Worm (Caenorhabditis elegans): ENCODE data around the gene arl-8.
"Not testable (repeated sequence)": the region's sequence is repeated elsewhere in the genome, so short reads cannot be mapped to it uniquely, and the experiment has no call there.

arl-8 gene

DNA sequence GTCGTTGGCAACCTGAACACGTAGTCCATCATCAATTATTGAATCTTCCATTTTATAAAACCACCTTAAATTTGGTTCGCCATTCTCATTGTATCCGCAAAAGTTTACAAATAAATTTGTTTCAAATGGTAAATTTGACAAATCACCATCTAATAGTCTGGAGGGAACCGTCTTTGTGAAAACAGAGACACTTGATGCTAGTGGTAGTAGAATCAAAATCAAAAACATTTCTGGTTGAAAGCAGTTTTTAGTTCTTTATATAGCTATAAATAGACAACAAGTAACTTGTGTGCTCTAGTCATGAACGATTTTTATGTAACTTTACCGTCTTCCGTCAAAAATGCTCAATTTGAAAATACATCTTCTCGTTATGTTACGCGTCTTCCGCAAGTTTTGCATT is 45.1 kb downstream of the arl-8 start, which contains the start of gene Y57G11C.20:
Y57G11C.20 (plus strand) TSS at position 301 of the 400 bp plus-strand sequence.
- TF ChIP-seq dve-1, C08G9.2, lim-6 (tag; optimal IDR thresholded peaks at IDR 0.05): not testable (repeated sequence)

Measured in whole organism, late embryonic.